Worm (Caenorhabditis elegans): Measurements from ENCODE around the gene tmem-218.

Gene tmem-218

ce11 chrX:17642832-17643231, 6.6 kb upstream of the tmem-218 start:
- TF ChIP-seq ceh-16 (tag; optimal IDR thresholded peaks at IDR 0.05) (no peak), sea-2 (GFP tag; optimal IDR thresholded peaks at IDR 0.05) (no peak), nhr-43 (tag; optimal IDR thresholded peaks at IDR 0.05; ENCODE audit: poor library complexity, severe bottlenecking) (no peak), lsy-12 (tag; optimal IDR thresholded peaks at IDR 0.05) (no peak), hmg-11 (tag; optimal IDR thresholded peaks at IDR 0.05) (no peak), fos-1 (tag; optimal IDR thresholded peaks at IDR 0.05) (no peak), lin-15B (tag; optimal IDR thresholded peaks at IDR 0.05) (no peak), ceh-82 (tag; optimal IDR thresholded peaks at IDR 0.05) (no peak), elt-3 (tag; optimal IDR thresholded peaks at IDR 0.05) (no peak)

DNA sequence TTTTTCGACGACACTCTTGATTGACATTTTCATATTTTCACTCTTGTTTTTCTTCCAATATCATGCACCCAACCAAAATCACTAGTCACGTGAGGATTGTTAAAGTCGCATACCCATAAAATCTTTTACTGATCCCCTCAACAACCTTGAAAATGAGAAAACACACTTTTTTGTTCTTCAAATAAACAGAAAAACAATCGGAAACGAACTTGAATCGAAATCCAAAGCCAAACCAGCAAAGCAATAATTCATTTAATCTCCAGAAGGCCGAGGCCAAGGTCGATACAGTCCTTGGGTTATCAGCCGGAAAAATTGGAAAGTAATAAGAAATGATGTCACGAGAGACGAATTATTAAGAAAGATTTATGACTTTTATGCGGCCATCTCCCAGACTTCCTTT, 5.7 kb upstream of the tmem-218 start:
- TF ChIP-seq nhr-23 (tag; optimal IDR thresholded peaks at IDR 0.05) = peak; percentile 14
- no peak for TF ChIP-seq fos-1 (tag; optimal IDR thresholded peaks at IDR 0.05)

DNA sequence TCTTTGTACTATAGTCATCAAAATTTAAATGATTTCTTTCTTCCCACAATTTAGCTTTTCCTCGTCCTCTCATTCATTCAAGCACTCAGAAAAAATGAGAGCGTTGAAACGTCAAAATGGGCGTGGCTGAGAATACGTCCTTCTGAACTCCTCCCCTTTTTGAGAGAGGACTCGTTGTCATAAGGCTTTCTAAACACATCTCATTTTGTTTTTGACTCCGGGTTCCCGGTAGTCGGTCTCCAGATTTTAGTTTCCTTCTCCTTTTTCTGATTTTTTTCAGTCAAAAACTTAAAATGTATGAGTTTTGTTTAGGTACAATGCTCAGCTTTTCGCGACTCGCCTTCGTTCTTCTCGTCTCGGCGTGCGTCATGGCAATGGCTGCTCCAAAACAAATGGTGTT, 12.7 kb downstream of the tmem-218 start, which contains the start of gene nlp-6:
nlp-6 (plus strand) TSS at position 301 of the 400 bp plus-strand sequence.
- TF ChIP-seq nhr-43 (tag; optimal IDR thresholded peaks at IDR 0.05; ENCODE audit: poor library complexity, severe bottlenecking) (no peak), ceh-9 (tag; optimal IDR thresholded peaks at IDR 0.05) (no peak), ceh-28 (tag; optimal IDR thresholded peaks at IDR 0.05) (no peak), zag-1 (tag; optimal IDR thresholded peaks at IDR 0.05) (no peak), lin-39 (tag; optimal IDR thresholded peaks at IDR 0.05) (no peak), fos-1 (tag; optimal IDR thresholded peaks at IDR 0.05) (no peak), ceh-16 (tag; optimal IDR thresholded peaks at IDR 0.05) (no peak), nhr-76 (tag; optimal IDR thresholded peaks at IDR 0.05) (no peak), elt-3 (tag; optimal IDR thresholded peaks at IDR 0.05) (no peak), eor-1 (tag; optimal IDR thresholded peaks at IDR 0.05) (no peak), skn-1 (tag; optimal IDR thresholded peaks at IDR 0.05) (no peak), ztf-11 (tag; optimal IDR thresholded peaks at IDR 0.05) (no peak), nhr-77 (tag; optimal IDR thresholded peaks at IDR 0.05) (no peak)

DNA sequence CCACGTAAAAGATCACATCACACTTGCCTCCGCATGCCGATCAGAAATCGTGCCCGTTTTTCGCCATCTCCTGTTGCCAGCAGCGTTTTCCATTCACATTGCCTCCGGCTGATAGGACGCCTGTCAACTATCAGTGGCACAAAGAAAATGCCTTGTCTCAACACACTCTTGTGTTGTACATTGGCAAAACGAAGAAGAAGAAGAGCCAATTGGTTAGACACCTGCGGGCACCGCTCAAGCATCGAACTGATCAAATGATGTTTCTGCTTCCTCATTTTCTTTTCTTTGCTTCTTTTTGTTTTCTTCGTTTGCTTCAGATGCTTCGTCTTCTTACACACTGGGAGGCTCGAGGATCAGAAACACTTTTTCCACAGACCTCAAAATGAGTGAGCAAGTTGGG, 17.8 kb downstream of the tmem-218 start:
- peak; percentile 39 for TF ChIP-seq nfya-1 (tag; optimal IDR thresholded peaks at IDR 0.05; ENCODE audit: insufficient read depth)
- no peak for TF ChIP-seq snpc-4 (tag; optimal IDR thresholded peaks at IDR 0.05)
- peak; percentile 8 for TF ChIP-seq lin-39 (tag; optimal IDR thresholded peaks at IDR 0.05)

ce11 chrX:17670379-17671077, 21.0 kb downstream of the tmem-218 start, which contains the start of gene T23E7.2:
TSS of gene T23E7.2 (plus strand) at chrX:17671027.
- TF ChIP-seq lin-39 (tag; optimal IDR thresholded peaks at IDR 0.05) (peak; percentile 20), tbx-2 (tag; optimal IDR thresholded peaks at IDR 0.05) (no peak)

- TF ChIP-seq snpc-4 (tag; optimal IDR thresholded peaks at IDR 0.05) = no peak
- no peak for TF ChIP-seq lin-39 (tag; optimal IDR thresholded peaks at IDR 0.05)
- no peak for TF ChIP-seq tbx-2 (tag; optimal IDR thresholded peaks at IDR 0.05)
- no peak for TF ChIP-seq mml-1 (tag; optimal IDR thresholded peaks at IDR 0.05)
- TF ChIP-seq ZK546.5 (tag; optimal IDR thresholded peaks at IDR 0.05) = no peak
- TF ChIP-seq unc-62 (GFP tag; optimal IDR thresholded peaks at IDR 0.05) = no peak
- no peak for TF ChIP-seq egl-5 (tag; optimal IDR thresholded peaks at IDR 0.05)
- TF ChIP-seq daf-12 (tag; optimal IDR thresholded peaks at IDR 0.05) = no peak
- TF ChIP-seq nhr-12 (tag; optimal IDR thresholded peaks at IDR 0.05) = no peak
These were observed 22.8 kb downstream of the tmem-218 start for ce11 chrX:17672256-17672655.

ce11 chrX:17674313-17674712, 24.8 kb downstream of the tmem-218 start:
- TF ChIP-seq ama-1 (optimal IDR thresholded peaks at IDR 0.05) (no peak), nhr-12 (tag; optimal IDR thresholded peaks at IDR 0.05) (no peak), lsy-12 (tag; optimal IDR thresholded peaks at IDR 0.05) (no peak), elt-3 (tag; optimal IDR thresholded peaks at IDR 0.05) (no peak), egl-27 (tag; optimal IDR thresholded peaks at IDR 0.05) (no peak), nhr-43 (tag; optimal IDR thresholded peaks at IDR 0.05; ENCODE audit: poor library complexity, severe bottlenecking) (no peak), nhr-76 (tag; optimal IDR thresholded peaks at IDR 0.05) (no peak), unc-39 (tag; optimal IDR thresholded peaks at IDR 0.05) (no peak), fkh-10 (GFP tag; optimal IDR thresholded peaks at IDR 0.05) (no peak), pqm-1 (tag; optimal IDR thresholded peaks at IDR 0.05) (no peak), tbx-2 (tag; optimal IDR thresholded peaks at IDR 0.05) (no peak), pha-4 (tag; optimal IDR thresholded peaks at IDR 0.05) (no peak), jun-1 (tag; optimal IDR thresholded peaks at IDR 0.05) (no peak), nhr-25 (tag; optimal IDR thresholded peaks at IDR 0.05) (no peak), R02D3.7 (tag; optimal IDR thresholded peaks at IDR 0.05) (no peak), egl-5 (tag; optimal IDR thresholded peaks at IDR 0.05) (no peak), elt-2 (tag; optimal IDR thresholded peaks at IDR 0.05) (no peak), eor-1 (tag; optimal IDR thresholded peaks at IDR 0.05) (no peak), nhr-28 (tag; optimal IDR thresholded peaks at IDR 0.05) (no peak), fos-1 (tag; optimal IDR thresholded peaks at IDR 0.05) (no peak)
